Worm (Caenorhabditis elegans) whole organism, L4 larva: ENCODE results near the gene nspe-7.

Experiments
- ZK337.2 ChIP-seq: fragments of 200-800 bp; sonication (Bioruptor generic); IDR thresholded peaks from 2 replicates; pipeline ENCODE4 v1.3.6; 2022; ENCODE audit warnings: missing genetic modification reagents, missing genetic modification characterization, missing compliant biosample characterization
- ama-1 ChIP-seq: fragments of 150-350 bp; optimal IDR thresholded peaks from 2 replicates; lab custom pipeline; 2014; ENCODE audit warnings: inconsistent platforms, mixed read lengths
- arid-1 ChIP-seq: fragments of 200-800 bp; sonication (Bioruptor generic); conservative IDR thresholded peaks from 2 replicates; pipeline ENCODE4 v1.3.6; 2022; ENCODE audit warnings: missing genetic modification reagents, missing genetic modification characterization, missing compliant biosample characterization
- ceh-82 ChIP-seq: sonication (generic microtip); optimal IDR thresholded peaks from 2 replicates; lab custom pipeline; 2017; ENCODE audit warnings: missing biosample characterization, missing genetic modification characterization
- fos-1 ChIP-seq: fragments of 150-350 bp; optimal IDR thresholded peaks from 2 replicates; lab custom pipeline; 2014; ENCODE audit warnings: missing biosample characterization, missing genetic modification characterization
- hlh-30 ChIP-seq: sonication (generic microtip); optimal IDR thresholded peaks from 2 replicates; lab custom pipeline; 2017; ENCODE audit warnings: antibody characterized with exemption, mild to moderate bottlenecking, missing genetic modification characterization, missing compliant biosample characterization; ENCODE audit not compliant: insufficient read depth
- mxl-2 ChIP-seq: fragments of 200-800 bp; sonication (Bioruptor generic); conservative IDR thresholded peaks from 2 replicates; pipeline ENCODE4 v1.3.6; 2022; ENCODE audit warnings: missing genetic modification reagents, missing genetic modification characterization, missing compliant biosample characterization
- nhr-77 ChIP-seq: fragments of 150-350 bp; optimal IDR thresholded peaks from 2 replicates; lab custom pipeline; 2014; ENCODE audit warnings: missing biosample characterization, missing genetic modification characterization
- ztf-11 ChIP-seq: fragments of 150-350 bp; optimal IDR thresholded peaks from 2 replicates; lab custom pipeline; 2014; ENCODE audit warnings: missing biosample characterization, missing genetic modification characterization

DNA sequence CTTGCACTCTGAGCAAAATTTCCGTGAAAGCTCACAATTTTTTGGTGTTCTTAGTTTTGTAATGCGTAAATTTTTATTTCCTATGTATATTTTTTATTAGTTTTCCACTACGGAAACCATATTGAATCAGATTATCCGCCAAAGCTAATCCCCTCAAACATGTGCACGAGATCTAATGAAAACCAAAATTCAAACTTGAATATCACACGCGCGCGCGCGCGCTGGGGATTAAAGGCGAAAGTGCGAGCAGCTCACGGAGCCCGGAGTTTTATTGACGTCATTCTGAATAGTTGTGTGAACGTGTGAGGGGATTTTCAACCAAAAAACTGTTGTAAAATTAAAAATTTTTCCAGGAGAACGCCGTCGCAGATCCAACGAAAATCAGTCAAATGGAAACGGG lies 41.9 kb downstream of the nspe-7 start:
- TF ChIP-seq ztf-11 (no peak), ZK337.2 (GFP tag; lab: Robert Waterston, UW) (no peak), arid-1 (GFP tag; lab: Robert Waterston, UW) (no peak), fos-1 (no peak), ama-1 (lab: Kevin White, UChicago) (no peak), nhr-77 (no peak), mxl-2 (GFP tag; lab: Robert Waterston, UW) (no peak), ceh-82 (tag; lab: Kevin White, UChicago) (no peak), hlh-30 (tag; lab: Kevin White, UChicago) (no peak)
